Worm (Caenorhabditis elegans) whole organism, L4 larva: ENCODE data around the gene C45H4.18.

Experiments
- F10B5.3 ChIP-seq: sonication (generic microtip); optimal IDR thresholded peaks from 2 replicates; lab custom pipeline; 2016; ENCODE audit warnings: mild to moderate bottlenecking, missing genetic modification characterization, missing compliant biosample characterization
- F26F4.8 ChIP-seq: fragments of 200-800 bp; sonication (Bioruptor generic); conservative IDR thresholded peaks from 2 replicates; pipeline ENCODE4 v1.3.6; 2022; ENCODE audit warnings: missing genetic modification characterization, missing compliant biosample characterization
- F37D6.2 ChIP-seq: sonication (generic microtip); optimal IDR thresholded peaks from 2 replicates; lab custom pipeline; 2016; ENCODE audit warnings: mild to moderate bottlenecking, missing genetic modification characterization, missing compliant biosample characterization
- F44E2.7 ChIP-seq: fragments of 200-800 bp; sonication (Bioruptor generic); IDR thresholded peaks from 2 replicates; pipeline ENCODE4 v2.1.2; 2022; ENCODE audit warnings: missing genetic modification characterization, missing compliant biosample characterization
- F49E8.2 ChIP-seq: sonication (generic microtip); optimal IDR thresholded peaks from 2 replicates; lab custom pipeline; 2016; ENCODE audit warnings: missing compliant biosample characterization, mild to moderate bottlenecking, missing genetic modification characterization, borderline replicate concordance
- R02D3.7 ChIP-seq: fragments of 150-350 bp; sonication (generic microtip); optimal IDR thresholded peaks from 3 replicates; lab custom pipeline; 2014; ENCODE audit warnings: missing biosample characterization, missing genetic modification characterization
- T20F7.1 ChIP-seq: fragments of 200-800 bp; sonication (Bioruptor generic); optimal IDR thresholded peaks from 2 replicates; lab custom pipeline; 2018; ENCODE audit warnings: mild to moderate bottlenecking, missing genetic modification characterization, missing compliant biosample characterization
- Y5F2A.4 ChIP-seq: fragments of 200-800 bp; sonication (Bioruptor generic); optimal IDR thresholded peaks from 2 replicates; lab custom pipeline; 2018; ENCODE audit warnings: mild to moderate bottlenecking, missing genetic modification characterization, missing compliant biosample characterization
- ZK546.5 ChIP-seq, 2 experiments: sonication (generic microtip); optimal IDR thresholded peaks; 2 replicates each; lab custom pipeline; 2017; ENCODE audit warnings: missing biosample characterization in 2 of 2, missing genetic modification characterization in 2 of 2
- aha-1 ChIP-seq: fragments of 150-350 bp; peaks from one replicate; lab custom pipeline; 2014; ENCODE audit warnings: missing biosample characterization, missing genetic modification characterization
- arid-1 ChIP-seq: fragments of 200-800 bp; sonication (Bioruptor generic); conservative IDR thresholded peaks from 2 replicates; pipeline ENCODE4 v1.3.6; 2022; ENCODE audit warnings: missing genetic modification reagents, missing genetic modification characterization, missing compliant biosample characterization
- ceh-20 ChIP-seq: fragments of 200-800 bp; sonication (Bioruptor generic); IDR thresholded peaks from 2 replicates; pipeline ENCODE4 v1.3.6; 2022; ENCODE audit warnings: missing genetic modification reagents, missing genetic modification characterization, missing compliant biosample characterization
- ces-1 ChIP-seq: fragments of 150-350 bp; sonication (generic microtip); optimal IDR thresholded peaks from 4 replicates; lab custom pipeline; 2014; ENCODE audit warnings: missing biosample characterization, missing genetic modification reagents, missing genetic modification characterization
- ctbp-1 ChIP-seq: fragments of 200-800 bp; sonication (Bioruptor generic); IDR thresholded peaks from 2 replicates; pipeline ENCODE4 v1.3.6; 2022; ENCODE audit warnings: missing genetic modification reagents, missing genetic modification characterization, missing compliant biosample characterization
- daf-12 ChIP-seq: fragments of 150-350 bp; optimal IDR thresholded peaks from 2 replicates; lab custom pipeline; 2014; ENCODE audit warnings: missing biosample characterization, missing genetic modification reagents, missing genetic modification characterization
- daf-16 ChIP-seq, 3 experiments: sonication (generic microtip); optimal IDR thresholded peaks; 2 replicates each; lab custom pipeline; 2016 to 2017; ENCODE audit warnings: missing genetic modification characterization in 3 of 3, missing genetic modification reagents in 3 of 3, mild to moderate bottlenecking in 2 of 3, missing compliant biosample characterization in 2 of 3, missing biosample characterization in 1 of 3, moderate library complexity in 1 of 3
- daf-19 ChIP-seq: fragments of 200-800 bp; sonication (Bioruptor generic); conservative IDR thresholded peaks from 2 replicates; pipeline ENCODE4 v1.3.6; 2022; ENCODE audit warnings: missing genetic modification characterization, missing compliant biosample characterization
- daf-8 ChIP-seq: fragments of 200-800 bp; sonication (Bioruptor generic); IDR thresholded peaks from 2 replicates; pipeline ENCODE4 v1.3.6; 2022; ENCODE audit warnings: missing genetic modification characterization, missing compliant biosample characterization
- dmd-6 ChIP-seq: fragments of 200-800 bp; sonication (Bioruptor generic); IDR thresholded peaks from 2 replicates; pipeline ENCODE4 v1.3.6; 2022; ENCODE audit warnings: missing genetic modification reagents, missing genetic modification characterization, missing compliant biosample characterization
- dpl-1 ChIP-seq: fragments of 150-350 bp; optimal IDR thresholded peaks from 2 replicates; lab custom pipeline; 2014; ENCODE audit warnings: missing biosample characterization, missing genetic modification reagents, missing genetic modification characterization
- dve-1 ChIP-seq: sonication (generic microtip); optimal IDR thresholded peaks from 2 replicates; lab custom pipeline; 2017; ENCODE audit warnings: antibody characterized with exemption, mild to moderate bottlenecking, missing genetic modification characterization, missing compliant biosample characterization; ENCODE audit not compliant: insufficient read depth
- egl-43 ChIP-seq: fragments of 200-800 bp; sonication (Bioruptor generic); IDR thresholded peaks from 2 replicates; pipeline ENCODE4 v1.3.6; 2022; ENCODE audit warnings: missing genetic modification reagents, missing genetic modification characterization, missing compliant biosample characterization
- fkh-10 ChIP-seq: fragments of 150-350 bp; optimal IDR thresholded peaks from 2 replicates; lab custom pipeline; 2014; ENCODE audit warnings: missing biosample characterization, missing genetic modification reagents, missing genetic modification characterization
- hif-1 ChIP-seq, 2 experiments: sonication (generic microtip); optimal IDR thresholded peaks; 2 replicates each; lab custom pipeline; 2016 to 2017; ENCODE audit warnings: missing compliant biosample characterization in 2 of 2, missing genetic modification characterization in 2 of 2, missing genetic modification reagents in 2 of 2, missing genotype in 2 of 2, mild to moderate bottlenecking in 1 of 2
- hlh-11 ChIP-seq: fragments of 200-800 bp; sonication (Bioruptor generic); optimal IDR thresholded peaks from 2 replicates; lab custom pipeline; 2018; ENCODE audit warnings: mild to moderate bottlenecking, missing genetic modification characterization, missing compliant biosample characterization
- hlh-30 ChIP-seq: sonication (generic microtip); optimal IDR thresholded peaks from 2 replicates; lab custom pipeline; 2017; ENCODE audit warnings: antibody characterized with exemption, mild to moderate bottlenecking, missing genetic modification characterization, missing compliant biosample characterization; ENCODE audit not compliant: insufficient read depth
- hmg-1.1 ChIP-seq: fragments of 200-800 bp; sonication (Bioruptor generic); IDR thresholded peaks from 2 replicates; pipeline ENCODE4 v1.3.6; 2022; ENCODE audit warnings: missing genetic modification reagents, missing genetic modification characterization, missing compliant biosample characterization
- lin-38 ChIP-seq: fragments of 200-800 bp; sonication (Bioruptor generic); IDR thresholded peaks from 2 replicates; pipeline ENCODE4 v1.3.6; 2022; ENCODE audit warnings: missing genetic modification reagents, missing genetic modification characterization, missing compliant biosample characterization
- lir-3 ChIP-seq: sonication (generic microtip); optimal IDR thresholded peaks from 2 replicates; lab custom pipeline; 2016; ENCODE audit warnings: mild to moderate bottlenecking, missing genetic modification characterization, missing compliant biosample characterization
- lsy-2 ChIP-seq, 2 experiments: fragments of 150-350 bp in 1 of 2; sonication (generic microtip) in 1 of 2; optimal IDR thresholded peaks; 2 replicates each; lab custom pipeline; 2014 to 2017; ENCODE audit warnings: missing biosample characterization in 2 of 2, missing genetic modification characterization in 2 of 2
- madf-9 ChIP-seq: fragments of 200-800 bp; sonication (Bioruptor generic); conservative IDR thresholded peaks from 2 replicates; pipeline ENCODE4 v1.3.6; 2022; ENCODE audit warnings: missing genetic modification reagents, missing genetic modification characterization, missing compliant biosample characterization
- mdl-1 ChIP-seq, 2 experiments: fragments of 150-350 bp in 1 of 2; sonication (generic microtip) in 1 of 2; optimal IDR thresholded peaks; 2 replicates each; lab custom pipeline; 2014 to 2017; ENCODE audit warnings: missing biosample characterization in 2 of 2, missing genetic modification characterization in 2 of 2
- mep-1 ChIP-seq: fragments of 150-350 bp; sonication (generic microtip); optimal IDR thresholded peaks from 3 replicates; lab custom pipeline; 2014; ENCODE audit warnings: missing biosample characterization, missing genetic modification characterization
- mes-2 ChIP-seq: sonication (generic microtip); optimal IDR thresholded peaks from 2 replicates; lab custom pipeline; 2016; ENCODE audit warnings: missing genotype, mild to moderate bottlenecking, missing genetic modification characterization, missing compliant biosample characterization; ENCODE audit not compliant: poor library complexity, severe bottlenecking
- mxl-2 ChIP-seq: fragments of 200-800 bp; sonication (Bioruptor generic); conservative IDR thresholded peaks from 2 replicates; pipeline ENCODE4 v1.3.6; 2022; ENCODE audit warnings: missing genetic modification reagents, missing genetic modification characterization, missing compliant biosample characterization
- mxl-3 ChIP-seq: fragments of 200-800 bp; sonication (Bioruptor generic); optimal IDR thresholded peaks from 2 replicates; lab custom pipeline; 2018; ENCODE audit warnings: mild to moderate bottlenecking, missing genetic modification characterization, missing compliant biosample characterization
- nhr-11 ChIP-seq: fragments of 150-350 bp; optimal IDR thresholded peaks from 2 replicates; lab custom pipeline; 2014; ENCODE audit warnings: missing biosample characterization, missing genetic modification characterization
- nhr-25 ChIP-seq: sonication (generic microtip); optimal IDR thresholded peaks from 2 replicates; lab custom pipeline; 2017; ENCODE audit warnings: missing genetic modification characterization, mild to moderate bottlenecking, missing compliant biosample characterization, antibody characterized with exemption, moderate library complexity, borderline replicate concordance; ENCODE audit not compliant: insufficient read depth
- nhr-28 ChIP-seq: fragments of 150-350 bp; optimal IDR thresholded peaks from 2 replicates; lab custom pipeline; 2014; ENCODE audit warnings: missing biosample characterization, missing genetic modification characterization
- nhr-41 ChIP-seq: fragments of 200-800 bp; sonication (Bioruptor generic); IDR thresholded peaks from 2 replicates; pipeline ENCODE4 v1.3.6; 2022; ENCODE audit warnings: missing genetic modification reagents, missing genetic modification characterization, missing compliant biosample characterization
- nhr-48 ChIP-seq: sonication (generic microtip); optimal IDR thresholded peaks from 2 replicates; lab custom pipeline; 2016; ENCODE audit warnings: mild to moderate bottlenecking, missing genetic modification characterization, missing compliant biosample characterization
- nhr-77 ChIP-seq: fragments of 150-350 bp; optimal IDR thresholded peaks from 2 replicates; lab custom pipeline; 2014; ENCODE audit warnings: missing biosample characterization, missing genetic modification characterization
- pqm-1 ChIP-seq: sonication (generic microtip); optimal IDR thresholded peaks from 2 replicates; lab custom pipeline; 2017; ENCODE audit warnings: missing biosample characterization, missing genetic modification characterization
- rbr-2 ChIP-seq: sonication (generic microtip); optimal IDR thresholded peaks from 2 replicates; lab custom pipeline; 2016; ENCODE audit warnings: missing genotype, missing genetic modification characterization, missing compliant biosample characterization
- saeg-2 ChIP-seq: fragments of 200-800 bp; sonication (Bioruptor generic); IDR thresholded peaks from 2 replicates; pipeline ENCODE4 v1.3.6; 2022; ENCODE audit warnings: missing genetic modification reagents, missing genetic modification characterization, missing compliant biosample characterization
- set-16 ChIP-seq: fragments of 200-800 bp; sonication (Bioruptor generic); IDR thresholded peaks from 2 replicates; pipeline ENCODE4 v1.3.6; 2022; ENCODE audit warnings: missing genetic modification reagents, missing genetic modification characterization, missing compliant biosample characterization
- snpc-4 ChIP-seq: fragments of 150-350 bp; optimal IDR thresholded peaks from 2 replicates; lab custom pipeline; 2014; ENCODE audit warnings: missing biosample characterization, missing genetic modification characterization
- tra-1 ChIP-seq: fragments of 200-800 bp; sonication (Bioruptor generic); IDR thresholded peaks from 2 replicates; pipeline ENCODE4 v1.3.6; 2022; ENCODE audit warnings: missing genetic modification reagents, missing genetic modification characterization, missing compliant biosample characterization
- zag-1 ChIP-seq: fragments of 150-350 bp; optimal IDR thresholded peaks from 2 replicates; lab custom pipeline; 2014; ENCODE audit warnings: missing biosample characterization, missing genetic modification characterization
- zip-11 ChIP-seq: fragments of 200-800 bp; sonication (Bioruptor generic); IDR thresholded peaks from 2 replicates; pipeline ENCODE4 v1.3.6; 2022; ENCODE audit warnings: missing genetic modification characterization, missing compliant biosample characterization

Gene C45H4.18

DNA sequence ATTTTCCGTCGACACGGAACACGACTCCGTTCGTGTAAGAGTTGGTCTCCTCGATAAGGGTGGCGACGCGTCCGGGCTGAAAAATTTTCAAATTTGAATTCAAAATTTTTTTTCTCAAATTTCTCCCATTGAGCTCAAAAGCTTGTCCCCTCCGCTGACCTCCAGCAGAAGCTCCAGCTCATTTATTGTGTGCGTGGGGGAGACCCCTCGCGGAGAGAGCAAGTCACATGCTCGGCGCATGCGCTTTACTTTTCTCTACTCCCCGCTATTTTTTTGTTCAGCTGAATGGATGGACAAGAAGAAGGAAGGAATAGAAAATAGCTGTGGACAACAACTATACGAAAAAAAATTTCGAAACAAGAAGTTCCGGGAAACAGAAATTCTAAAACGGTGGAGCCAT lies 41.8 kb upstream of the C45H4.18 start:
- no peak for TF ChIP-seq daf-8 (GFP tag; lab: Robert Waterston, UW)
- TF ChIP-seq madf-9 (GFP tag; lab: Robert Waterston, UW): no peak
- TF ChIP-seq mep-1 (tag; lab: Kevin White, UChicago): peak; percentile 74
- peak; percentile 96 for TF ChIP-seq hlh-30
- TF ChIP-seq snpc-4 (tag; lab: Kevin White, UChicago): no peak
- TF ChIP-seq ctbp-1: peak; percentile 74; the same call in 1 of the 2 replicates
- no peak for TF ChIP-seq pqm-1 (tag; lab: Kevin White, UChicago)
- TF ChIP-seq set-16 (GFP tag; lab: Robert Waterston, UW): peak; percentile 64
- peak; percentile 1 for TF ChIP-seq nhr-77 (tag; lab: Kevin White, UChicago)
- 0 out of 2 replicates have a peak, but pooled peaks have one; percentile 32 for TF ChIP-seq tra-1
- peak; percentile 2 for TF ChIP-seq ces-1 (GFP tag; lab: Kevin White, UChicago)
- peak; percentile 1 for TF ChIP-seq nhr-28 (tag; lab: Kevin White, UChicago)
- TF ChIP-seq hmg-1.1 (GFP tag; lab: Robert Waterston, UW): peak; percentile 68
- TF ChIP-seq nhr-41: no peak
- peak in 1 of 2 experiments; percentile 74 for TF ChIP-seq lsy-2 (tag; optimal IDR thresholded peaks at IDR 0.05; lab: Kevin White, UChicago)
- TF ChIP-seq F44E2.7 (GFP tag; lab: Robert Waterston, UW): no peak
- TF ChIP-seq F10B5.3: no peak
- peak; percentile 52 for TF ChIP-seq mes-2 (tag; lab: Kevin White, UChicago)
- no peak for TF ChIP-seq zag-1 (tag; lab: Kevin White, UChicago)
- no peak for TF ChIP-seq zip-11
- peak; percentile 73 for TF ChIP-seq dmd-6 (GFP tag; lab: Robert Waterston, UW)
- TF ChIP-seq F37D6.2 (tag; lab: Kevin White, UChicago): peak; percentile 63
- TF ChIP-seq daf-16 (GFP tag; optimal IDR thresholded peaks at IDR 0.05; lab: Kevin White, UChicago): peak in 1 of 2 experiments; percentile 6
- peak; percentile 24 for TF ChIP-seq daf-16 (tag; optimal IDR thresholded peaks at IDR 0.05; lab: Kevin White, UChicago)
- TF ChIP-seq nhr-25 (tag; lab: Kevin White, UChicago): no peak
- TF ChIP-seq daf-12 (tag; lab: Kevin White, UChicago): no peak
- peak; percentile 8 for TF ChIP-seq nhr-48
- no peak for TF ChIP-seq daf-19 (GFP tag; lab: Robert Waterston, UW)
- 0 out of 2 replicates have a peak, but pooled peaks have one; percentile 49 for TF ChIP-seq egl-43 (GFP tag; lab: Robert Waterston, UW)
- peak; percentile 23 for TF ChIP-seq dve-1 (tag; lab: Kevin White, UChicago)
- no peak for TF ChIP-seq lir-3 (tag; lab: Kevin White, UChicago)
- peak; percentile 81 for TF ChIP-seq rbr-2 (tag; lab: Kevin White, UChicago)
- peak; percentile 97 for TF ChIP-seq mxl-2 (GFP tag; lab: Robert Waterston, UW)
- TF ChIP-seq hif-1 (tag; optimal IDR thresholded peaks at IDR 0.05; lab: Kevin White, UChicago): peak in 1 of 2 experiments; percentile 76
- TF ChIP-seq T20F7.1 (GFP tag; lab: Kevin White, UChicago): no peak
- TF ChIP-seq R02D3.7 (tag; lab: Kevin White, UChicago): no peak
- TF ChIP-seq saeg-2 (GFP tag; lab: Robert Waterston, UW): no peak
- peak; percentile 31; the same call in 1 of the 2 replicates for TF ChIP-seq ceh-20
- peak; percentile 33 for TF ChIP-seq lin-38 (GFP tag; lab: Robert Waterston, UW)
- TF ChIP-seq F49E8.2 (tag; lab: Kevin White, UChicago): no peak
- peak; percentile 83 for TF ChIP-seq hlh-11 (tag; lab: Kevin White, UChicago)
- TF ChIP-seq F26F4.8 (GFP tag; lab: Robert Waterston, UW): no peak
- TF ChIP-seq fkh-10: peak; percentile 74
- TF ChIP-seq arid-1 (GFP tag; lab: Robert Waterston, UW): 0 out of 2 replicates have a peak, but pooled peaks have one; percentile 37
- TF ChIP-seq mdl-1 (tag; optimal IDR thresholded peaks at IDR 0.05; lab: Kevin White, UChicago): peak; percentile 71 to 93
- peak; percentile 28 for TF ChIP-seq dpl-1 (GFP tag; lab: Kevin White, UChicago)
- peak; percentile 95 for TF ChIP-seq aha-1
- no peak for TF ChIP-seq ZK546.5 (tag; optimal IDR thresholded peaks at IDR 0.05; lab: Kevin White, UChicago)
- peak; percentile 49 for TF ChIP-seq nhr-11 (tag; lab: Kevin White, UChicago)
- TF ChIP-seq mxl-3: peak; percentile 11
- no peak for TF ChIP-seq Y5F2A.4 (GFP tag; lab: Kevin White, UChicago)
